Worm (Caenorhabditis elegans) whole organism, L4 larva: ENCODE measurements around the gene mlc-4.

Source experiments
- ces-1 ChIP-seq: fragments of 150-350 bp; sonication (generic microtip); optimal IDR thresholded peaks from 4 replicates; lab custom pipeline; 2014; ENCODE audit warnings: missing biosample characterization, missing genetic modification reagents, missing genetic modification characterization
- unc-130 ChIP-seq: sonication (generic microtip); optimal IDR thresholded peaks from 2 replicates; lab custom pipeline; 2016; ENCODE audit warnings: missing genetic modification reagents, missing genetic modification characterization, missing compliant biosample characterization

DNA sequence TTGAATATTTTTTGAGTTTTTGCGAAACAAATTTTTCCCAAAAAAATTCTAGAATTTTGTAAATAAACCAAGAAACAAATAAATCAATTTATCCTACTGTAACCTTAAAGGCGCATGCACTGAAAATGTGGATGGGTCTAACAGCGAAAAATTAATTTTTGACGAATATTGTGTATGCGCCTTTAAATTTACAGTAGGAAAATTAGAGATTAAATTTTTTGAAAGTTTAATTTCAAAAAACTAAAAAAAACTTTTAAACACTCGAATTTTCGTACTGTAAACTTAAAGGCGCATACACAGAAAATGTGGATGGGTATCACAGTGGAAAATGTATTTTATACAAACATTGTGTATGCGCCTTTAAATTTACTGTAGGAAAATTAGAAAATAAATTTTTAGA, 3.4 kb downstream of the mlc-4 start:
- TF ChIP-seq unc-130 (GFP tag; lab: Kevin White, UChicago) (peak; percentile 1), ces-1 (GFP tag; lab: Kevin White, UChicago) (no peak)
